Worm (Caenorhabditis elegans): ENCODE data around the gene K11D12.8.

The K11D12.8 gene

ce11 chrV:5039559-5039958 lies 1.2 kb downstream of the K11D12.8 start, which contains the start of gene K11D12.11:
K11D12.11 (minus strand) TSS chrV:5039600.
- TF ChIP-seq nhr-179 (tag; optimal IDR thresholded peaks at IDR 0.05) (no peak), hlh-26 (GFP tag; conservative IDR thresholded peaks at IDR 0.05) (no peak), F55B11.4 (tag; optimal IDR thresholded peaks at IDR 0.05; ENCODE audit: borderline replicate concordance, insufficient read depth) (no peak), mcd-1 (GFP tag; IDR thresholded peaks at IDR 0.05) (no peak), attf-3 (GFP tag; conservative IDR thresholded peaks at IDR 0.05) (no peak), ceh-91 (GFP tag; IDR thresholded peaks at IDR 0.05) (no peak), unc-130 (GFP tag; optimal IDR thresholded peaks at IDR 0.05) (no peak), lsl-1 (GFP tag; optimal IDR thresholded peaks at IDR 0.05) (no peak), ztf-25 (GFP tag; IDR thresholded peaks at IDR 0.05) (no peak), cebp-2 (GFP tag; IDR thresholded peaks at IDR 0.05) (no peak), sdz-38 (tag; optimal IDR thresholded peaks at IDR 0.05) (no peak), bed-1 (GFP tag; IDR thresholded peaks at IDR 0.05) (no peak), lsy-27 (tag; optimal IDR thresholded peaks at IDR 0.05; ENCODE audit: borderline replicate concordance, insufficient read depth) (no peak)

ce11 chrV:5038449-5038848 lies 2.4 kb downstream of the K11D12.8 start:
- TF ChIP-seq F52B5.7 (tag; optimal IDR thresholded peaks at IDR 0.05) = no peak
- TF ChIP-seq rpc-1 (optimal IDR thresholded peaks at IDR 0.05) = no peak
- no peak for TF ChIP-seq rpc-1 (tag; optimal IDR thresholded peaks at IDR 0.05)
- TF ChIP-seq repo-1 (tag; optimal IDR thresholded peaks at IDR 0.05) = no peak
- no peak for TF ChIP-seq F39B2.1 (GFP tag; IDR thresholded peaks at IDR 0.05)
- no peak for TF ChIP-seq aptf-2 (GFP tag; conservative IDR thresholded peaks at IDR 0.05)
- TF ChIP-seq mxl-1 (tag; optimal IDR thresholded peaks at IDR 0.05) = no peak
- TF ChIP-seq F49E8.2 (tag; optimal IDR thresholded peaks at IDR 0.05; ENCODE audit: insufficient read depth) = no peak
- no peak for TF ChIP-seq dpff-1 (tag; optimal IDR thresholded peaks at IDR 0.05)
- no peak for TF ChIP-seq madf-3 (GFP tag; IDR thresholded peaks at IDR 0.05)
- no peak for TF ChIP-seq lin-35 (GFP tag; optimal IDR thresholded peaks at IDR 0.05)
- TF ChIP-seq tbx-9 (tag; optimal IDR thresholded peaks at IDR 0.05; ENCODE audit: borderline replicate concordance) = no peak
- TF ChIP-seq ztf-26 (tag; optimal IDR thresholded peaks at IDR 0.05) = no peak
- TF ChIP-seq ztf-28 (GFP tag; IDR thresholded peaks at IDR 0.05) = no peak
- TF ChIP-seq attf-3 (GFP tag; conservative IDR thresholded peaks at IDR 0.05) = no peak
- no peak for TF ChIP-seq mcd-1 (GFP tag; IDR thresholded peaks at IDR 0.05)
- no peak for TF ChIP-seq Y53F4B.3 (GFP tag; IDR thresholded peaks at IDR 0.05)
- TF ChIP-seq unc-62 (GFP tag; optimal IDR thresholded peaks at IDR 0.05) = no peak
- TF ChIP-seq F57A8.1 (GFP tag; optimal IDR thresholded peaks at IDR 0.05) = no peak
- TF ChIP-seq zim-3 (tag; optimal IDR thresholded peaks at IDR 0.05) = no peak
- TF ChIP-seq lag-1 (GFP tag; IDR thresholded peaks at IDR 0.05) = no peak

- TF ChIP-seq attf-3 (GFP tag; conservative IDR thresholded peaks at IDR 0.05) (no peak), C17E4.6 (GFP tag; IDR thresholded peaks at IDR 0.05) (no peak), mcd-1 (GFP tag; IDR thresholded peaks at IDR 0.05) (no peak), ets-4 (GFP tag; optimal IDR thresholded peaks at IDR 0.05) (no peak), fkh-3 (tag; optimal IDR thresholded peaks at IDR 0.05) (no peak), F39B2.1 (GFP tag; IDR thresholded peaks at IDR 0.05) (no peak), snpc-1.1 (tag; optimal IDR thresholded peaks at IDR 0.05; ENCODE audit: insufficient read depth) (no peak), hmg-1.2 (GFP tag; IDR thresholded peaks at IDR 0.05) (no peak), ceh-40 (GFP tag; IDR thresholded peaks at IDR 0.05) (no peak), dox-1 (GFP tag; IDR thresholded peaks at IDR 0.05) (no peak), nhr-90 (tag; optimal IDR thresholded peaks at IDR 0.05) (no peak), dpl-1 (GFP tag; optimal IDR thresholded peaks at IDR 0.05) (no peak)
These were observed 4.4 kb downstream of the K11D12.8 start, which contains the start of gene K11D12.7 for ce11 chrV:5036364-5036763. K11D12.7 (minus strand) TSS chrV:5036464.

Data from whole organism, young adult.